Worm (Caenorhabditis elegans) whole organism, L4 larva: ENCODE measurements around the gene ZK1058.9.

Experiments
- F37D6.2 ChIP-seq: sonication (generic microtip); optimal IDR thresholded peaks from 2 replicates; lab custom pipeline; 2016; ENCODE audit warnings: mild to moderate bottlenecking, missing genetic modification characterization, missing compliant biosample characterization
- F49E8.2 ChIP-seq: sonication (generic microtip); optimal IDR thresholded peaks from 2 replicates; lab custom pipeline; 2016; ENCODE audit warnings: missing compliant biosample characterization, mild to moderate bottlenecking, missing genetic modification characterization, borderline replicate concordance
- R02D3.7 ChIP-seq: fragments of 150-350 bp; sonication (generic microtip); optimal IDR thresholded peaks from 3 replicates; lab custom pipeline; 2014; ENCODE audit warnings: missing biosample characterization, missing genetic modification characterization
- aha-1 ChIP-seq: fragments of 150-350 bp; peaks from one replicate; lab custom pipeline; 2014; ENCODE audit warnings: missing biosample characterization, missing genetic modification characterization
- aly-2 ChIP-seq: sonication (generic microtip); optimal IDR thresholded peaks from 2 replicates; lab custom pipeline; 2018; ENCODE audit warnings: missing biosample characterization, missing genetic modification characterization
- arid-1 ChIP-seq: fragments of 200-800 bp; sonication (Bioruptor generic); conservative IDR thresholded peaks from 2 replicates; pipeline ENCODE4 v1.3.6; 2022; ENCODE audit warnings: missing genetic modification reagents, missing genetic modification characterization, missing compliant biosample characterization
- ceh-20 ChIP-seq: fragments of 200-800 bp; sonication (Bioruptor generic); IDR thresholded peaks from 2 replicates; pipeline ENCODE4 v1.3.6; 2022; ENCODE audit warnings: missing genetic modification reagents, missing genetic modification characterization, missing compliant biosample characterization
- ceh-28 ChIP-seq: fragments of 150-350 bp; optimal IDR thresholded peaks from 2 replicates; lab custom pipeline; 2014; ENCODE audit warnings: missing biosample characterization, missing genetic modification reagents, missing genetic modification characterization
- ceh-44 ChIP-seq: fragments of 200-800 bp; sonication (Bioruptor generic); IDR thresholded peaks from 2 replicates; pipeline ENCODE4 v1.3.6; 2022; ENCODE audit warnings: missing genetic modification reagents, missing genetic modification characterization, missing compliant biosample characterization
- ceh-62 ChIP-seq: sonication (generic microtip); optimal IDR thresholded peaks from 2 replicates; lab custom pipeline; 2017; ENCODE audit warnings: missing biosample characterization, missing genetic modification characterization
- cey-2 ChIP-seq: sonication (generic microtip); optimal IDR thresholded peaks from 3 replicates; lab custom pipeline; 2017; ENCODE audit warnings: missing genetic modification characterization, mild to moderate bottlenecking, missing compliant biosample characterization, antibody characterized with exemption, borderline replicate concordance; ENCODE audit not compliant: insufficient read depth
- ctbp-1 ChIP-seq: fragments of 200-800 bp; sonication (Bioruptor generic); IDR thresholded peaks from 2 replicates; pipeline ENCODE4 v1.3.6; 2022; ENCODE audit warnings: missing genetic modification reagents, missing genetic modification characterization, missing compliant biosample characterization
- daf-16 ChIP-seq, 3 experiments: sonication (generic microtip); optimal IDR thresholded peaks; 2 replicates each; lab custom pipeline; 2016 to 2017; ENCODE audit warnings: missing genetic modification characterization in 3 of 3, missing genetic modification reagents in 3 of 3, mild to moderate bottlenecking in 2 of 3, missing compliant biosample characterization in 2 of 3, missing biosample characterization in 1 of 3, moderate library complexity in 1 of 3
- daf-19 ChIP-seq: fragments of 200-800 bp; sonication (Bioruptor generic); conservative IDR thresholded peaks from 2 replicates; pipeline ENCODE4 v1.3.6; 2022; ENCODE audit warnings: missing genetic modification characterization, missing compliant biosample characterization
- dmd-6 ChIP-seq: fragments of 200-800 bp; sonication (Bioruptor generic); IDR thresholded peaks from 2 replicates; pipeline ENCODE4 v1.3.6; 2022; ENCODE audit warnings: missing genetic modification reagents, missing genetic modification characterization, missing compliant biosample characterization
- dve-1 ChIP-seq: sonication (generic microtip); optimal IDR thresholded peaks from 2 replicates; lab custom pipeline; 2017; ENCODE audit warnings: antibody characterized with exemption, mild to moderate bottlenecking, missing genetic modification characterization, missing compliant biosample characterization; ENCODE audit not compliant: insufficient read depth
- hif-1 ChIP-seq, 2 experiments: sonication (generic microtip); optimal IDR thresholded peaks; 2 replicates each; lab custom pipeline; 2016 to 2017; ENCODE audit warnings: missing compliant biosample characterization in 2 of 2, missing genetic modification characterization in 2 of 2, missing genetic modification reagents in 2 of 2, missing genotype in 2 of 2, mild to moderate bottlenecking in 1 of 2
- hlh-11 ChIP-seq: fragments of 200-800 bp; sonication (Bioruptor generic); optimal IDR thresholded peaks from 2 replicates; lab custom pipeline; 2018; ENCODE audit warnings: mild to moderate bottlenecking, missing genetic modification characterization, missing compliant biosample characterization
- hlh-30 ChIP-seq: sonication (generic microtip); optimal IDR thresholded peaks from 2 replicates; lab custom pipeline; 2017; ENCODE audit warnings: antibody characterized with exemption, mild to moderate bottlenecking, missing genetic modification characterization, missing compliant biosample characterization; ENCODE audit not compliant: insufficient read depth
- jun-1 ChIP-seq: fragments of 150-350 bp; optimal IDR thresholded peaks from 2 replicates; lab custom pipeline; 2014; ENCODE audit warnings: missing biosample characterization, missing genetic modification reagents, missing genetic modification characterization
- lim-7 ChIP-seq: fragments of 200-800 bp; sonication (Bioruptor generic); IDR thresholded peaks from 2 replicates; pipeline ENCODE4 v1.3.6; 2022; ENCODE audit warnings: missing genetic modification characterization, missing compliant biosample characterization
- lin-1 ChIP-seq: fragments of 200-800 bp; sonication (Bioruptor generic); IDR thresholded peaks from 2 replicates; pipeline ENCODE4 v1.3.6; 2022; ENCODE audit warnings: missing genetic modification reagents, missing genetic modification characterization, missing compliant biosample characterization
- lin-29 ChIP-seq: fragments of 200-800 bp; sonication (Bioruptor generic); IDR thresholded peaks from 2 replicates; pipeline ENCODE4 v1.3.6; 2022; ENCODE audit warnings: missing genetic modification reagents, missing genetic modification characterization, missing compliant biosample characterization
- lin-39 ChIP-seq: fragments of 150-350 bp; optimal IDR thresholded peaks from 2 replicates; lab custom pipeline; 2014; ENCODE audit warnings: missing biosample characterization, missing genetic modification reagents, missing genetic modification characterization
- lsy-2 ChIP-seq, 2 experiments: fragments of 150-350 bp in 1 of 2; sonication (generic microtip) in 1 of 2; optimal IDR thresholded peaks; 2 replicates each; lab custom pipeline; 2014 to 2017; ENCODE audit warnings: missing biosample characterization in 2 of 2, missing genetic modification characterization in 2 of 2
- madf-5 ChIP-seq, 2 experiments: fragments of 200-800 bp; sonication (Bioruptor generic); IDR thresholded peaks; 2 replicates each; pipeline ENCODE4 v1.3.6; 2022; ENCODE audit warnings: missing compliant biosample characterization in 2 of 2, missing genetic modification characterization in 2 of 2
- madf-9 ChIP-seq: fragments of 200-800 bp; sonication (Bioruptor generic); conservative IDR thresholded peaks from 2 replicates; pipeline ENCODE4 v1.3.6; 2022; ENCODE audit warnings: missing genetic modification reagents, missing genetic modification characterization, missing compliant biosample characterization
- mdl-1 ChIP-seq, 2 experiments: fragments of 150-350 bp in 1 of 2; sonication (generic microtip) in 1 of 2; optimal IDR thresholded peaks; 2 replicates each; lab custom pipeline; 2014 to 2017; ENCODE audit warnings: missing biosample characterization in 2 of 2, missing genetic modification characterization in 2 of 2
- mdt-29 ChIP-seq: fragments of 200-800 bp; sonication (Bioruptor generic); IDR thresholded peaks from 2 replicates; pipeline ENCODE4 v1.3.6; 2022; ENCODE audit warnings: missing genetic modification reagents, missing genetic modification characterization, missing compliant biosample characterization
- mep-1 ChIP-seq: fragments of 150-350 bp; sonication (generic microtip); optimal IDR thresholded peaks from 3 replicates; lab custom pipeline; 2014; ENCODE audit warnings: missing biosample characterization, missing genetic modification characterization
- mxl-3 ChIP-seq: fragments of 200-800 bp; sonication (Bioruptor generic); optimal IDR thresholded peaks from 2 replicates; lab custom pipeline; 2018; ENCODE audit warnings: mild to moderate bottlenecking, missing genetic modification characterization, missing compliant biosample characterization
- nhr-102 ChIP-seq: sonication (generic microtip); optimal IDR thresholded peaks from 2 replicates; lab custom pipeline; 2016; ENCODE audit warnings: mild to moderate bottlenecking, missing genetic modification characterization, moderate library complexity, missing compliant biosample characterization
- nhr-11 ChIP-seq: fragments of 150-350 bp; optimal IDR thresholded peaks from 2 replicates; lab custom pipeline; 2014; ENCODE audit warnings: missing biosample characterization, missing genetic modification characterization
- nhr-111 ChIP-seq: fragments of 200-800 bp; sonication (Bioruptor generic); optimal IDR thresholded peaks from 2 replicates; lab custom pipeline; 2018; ENCODE audit warnings: mild to moderate bottlenecking, missing genetic modification characterization, missing compliant biosample characterization
- nhr-28 ChIP-seq: fragments of 150-350 bp; optimal IDR thresholded peaks from 2 replicates; lab custom pipeline; 2014; ENCODE audit warnings: missing biosample characterization, missing genetic modification characterization
- nhr-48 ChIP-seq: sonication (generic microtip); optimal IDR thresholded peaks from 2 replicates; lab custom pipeline; 2016; ENCODE audit warnings: mild to moderate bottlenecking, missing genetic modification characterization, missing compliant biosample characterization
- nhr-6 ChIP-seq: fragments of 150-350 bp; optimal IDR thresholded peaks from 2 replicates; lab custom pipeline; 2014; ENCODE audit warnings: missing biosample characterization, missing genetic modification characterization
- nhr-77 ChIP-seq: fragments of 150-350 bp; optimal IDR thresholded peaks from 2 replicates; lab custom pipeline; 2014; ENCODE audit warnings: missing biosample characterization, missing genetic modification characterization
- rbr-2 ChIP-seq: sonication (generic microtip); optimal IDR thresholded peaks from 2 replicates; lab custom pipeline; 2016; ENCODE audit warnings: missing genotype, missing genetic modification characterization, missing compliant biosample characterization
- saeg-2 ChIP-seq: fragments of 200-800 bp; sonication (Bioruptor generic); IDR thresholded peaks from 2 replicates; pipeline ENCODE4 v1.3.6; 2022; ENCODE audit warnings: missing genetic modification reagents, missing genetic modification characterization, missing compliant biosample characterization
- set-16 ChIP-seq: fragments of 200-800 bp; sonication (Bioruptor generic); IDR thresholded peaks from 2 replicates; pipeline ENCODE4 v1.3.6; 2022; ENCODE audit warnings: missing genetic modification reagents, missing genetic modification characterization, missing compliant biosample characterization
- tag-97 ChIP-seq: fragments of 200-800 bp; sonication (Bioruptor generic); IDR thresholded peaks from 2 replicates; pipeline ENCODE4 v1.3.6; 2022; ENCODE audit warnings: missing genetic modification characterization, missing compliant biosample characterization
- unc-62 ChIP-seq, 3 experiments: fragments of 150-350 bp in 1 of 3; sonication (generic microtip); optimal IDR thresholded peaks in 2 of 3; peaks in 1 of 3; 1 replicate in 1 of 3; 2 replicates in 2 of 3; lab custom pipeline; 2014 to 2017; ENCODE audit warnings: missing biosample characterization in 3 of 3, missing genetic modification characterization in 3 of 3, missing genetic modification reagents in 3 of 3, missing genotype in 1 of 3
- zag-1 ChIP-seq: fragments of 150-350 bp; optimal IDR thresholded peaks from 2 replicates; lab custom pipeline; 2014; ENCODE audit warnings: missing biosample characterization, missing genetic modification characterization
- zfp-3 ChIP-seq: fragments of 200-800 bp; sonication (Bioruptor generic); conservative IDR thresholded peaks from 2 replicates; pipeline ENCODE4 v1.3.6; 2022; ENCODE audit warnings: missing genetic modification reagents, missing genetic modification characterization, missing compliant biosample characterization

ZK1058.9 gene

DNA sequence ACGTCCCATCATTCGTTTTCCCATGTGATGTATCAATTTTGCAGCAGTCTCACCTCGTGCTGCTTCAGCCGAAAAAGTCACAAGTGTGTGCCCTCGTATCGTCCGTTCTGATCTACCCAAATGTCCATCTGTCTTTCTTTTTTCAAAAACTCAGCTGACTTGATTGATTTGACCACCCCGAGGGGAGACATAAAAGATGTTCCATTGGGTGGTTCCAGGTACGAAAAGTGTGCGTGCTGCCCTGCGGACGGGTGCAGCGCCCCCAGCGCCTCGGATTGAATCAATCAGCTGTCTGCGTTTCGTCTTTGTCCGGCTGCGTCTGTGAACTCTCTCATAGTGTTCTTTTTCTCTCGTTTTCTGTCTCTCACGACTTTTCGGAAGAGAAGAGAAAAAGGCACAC is 27.2 kb upstream of the ZK1058.9 start:
- TF ChIP-seq aly-2 (tag; lab: Kevin White, UChicago) (no peak), nhr-48 (tag; lab: Kevin White, UChicago) (peak; percentile 93), ctbp-1 (GFP tag; lab: Robert Waterston, UW) (peak; percentile 47; the same call in 1 of the 2 replicates), madf-9 (GFP tag; lab: Robert Waterston, UW) (0 out of 2 replicates have a peak, but pooled peaks have one; percentile 33), lim-7 (GFP tag; lab: Robert Waterston, UW) (no peak), ceh-28 (tag; lab: Kevin White, UChicago) (peak; percentile 2), aha-1 (peak; percentile 92), arid-1 (GFP tag; lab: Robert Waterston, UW) (no peak), mdl-1 (tag; optimal IDR thresholded peaks at IDR 0.05; lab: Kevin White, UChicago) (peak; percentile 42 to 87), lin-29 (GFP tag; lab: Robert Waterston, UW) (no peak), F49E8.2 (tag; lab: Kevin White, UChicago) (no peak), hif-1 (tag; optimal IDR thresholded peaks at IDR 0.05; lab: Kevin White, UChicago) (peak in 1 of 2 experiments; percentile 80), lin-39 (peak; percentile 63), mdt-29 (GFP tag; lab: Robert Waterston, UW) (0 out of 2 replicates have a peak, but pooled peaks have one; percentile 48), dve-1 (tag; lab: Kevin White, UChicago) (peak; percentile 72), dmd-6 (GFP tag; lab: Robert Waterston, UW) (peak; percentile 69), zag-1 (tag; lab: Kevin White, UChicago) (no peak), rbr-2 (tag; lab: Kevin White, UChicago) (peak; percentile 20), set-16 (GFP tag; lab: Robert Waterston, UW) (peak; percentile 74; the same call in 1 of the 2 replicates), hlh-11 (peak; percentile 93), lin-1 (GFP tag; lab: Robert Waterston, UW) (no peak), jun-1 (no peak), lsy-2 (tag; optimal IDR thresholded peaks at IDR 0.05; lab: Kevin White, UChicago) (peak; percentile 1 to 65), ceh-44 (GFP tag; lab: Robert Waterston, UW) (no peak), ceh-62 (tag; lab: Kevin White, UChicago) (no peak), nhr-11 (tag; lab: Kevin White, UChicago) (peak; percentile 43), daf-16 (GFP tag; optimal IDR thresholded peaks at IDR 0.05; lab: Kevin White, UChicago) (no peak), daf-16 (tag; optimal IDR thresholded peaks at IDR 0.05; lab: Kevin White, UChicago) (peak; percentile 34), nhr-111 (no peak), zfp-3 (GFP tag; lab: Robert Waterston, UW) (no peak), nhr-28 (tag; lab: Kevin White, UChicago) (peak; percentile 70), mxl-3 (peak; percentile 75), mep-1 (peak; percentile 56), ceh-20 (GFP tag; lab: Robert Waterston, UW) (peak; percentile 81), F37D6.2 (peak; percentile 9), unc-62 (GFP tag; optimal IDR thresholded peaks at IDR 0.05 in 1 of 2; lab: Kevin White, UChicago) (peak in 1 of 2 experiments; percentile 100), unc-62 (tag; optimal IDR thresholded peaks at IDR 0.05; lab: Kevin White, UChicago) (no peak), tag-97 (GFP tag; lab: Robert Waterston, UW) (no peak), nhr-77 (tag; lab: Kevin White, UChicago) (peak; percentile 57), hlh-30 (tag; lab: Kevin White, UChicago) (peak; percentile 96), cey-2 (tag; lab: Kevin White, UChicago) (peak; percentile 25), nhr-102 (tag; lab: Kevin White, UChicago) (peak; percentile 36), saeg-2 (GFP tag; lab: Robert Waterston, UW) (no peak), madf-5 (GFP tag; IDR thresholded peaks at IDR 0.05; lab: Robert Waterston, UW) (0 out of 4 replicates have a peak, but pooled peaks of 1 of the 2 experiments have one; percentile 49), R02D3.7 (tag; lab: Kevin White, UChicago) (no peak), nhr-6 (peak; percentile 24), daf-19 (GFP tag; lab: Robert Waterston, UW) (no peak)
